Fruit fly (Drosophila melanogaster) whole organism, embryonic: Measurements from ENCODE around the gene mTTF.

ENCODE experiments used
- ATbp ChIP-seq: fragments of 200-800 bp; sonication (Bioruptor generic); optimal IDR thresholded peaks from 2 replicates; lab custom pipeline; 2017; ENCODE audit warnings: missing biosample characterization, mild to moderate bottlenecking, missing genetic modification characterization, missing genetic modification reagents
- Atf-2 ChIP-seq: fragments of 200-800 bp; sonication (Bioruptor generic); optimal IDR thresholded peaks from 2 replicates; lab custom pipeline; 2016; ENCODE audit warnings: missing biosample characterization, missing genetic modification characterization
- CG11695 ChIP-seq: fragments of 200-800 bp; sonication (Bioruptor generic); IDR thresholded peaks from 3 replicates; pipeline ENCODE4 v1.3.6; 2022; ENCODE audit warnings: missing biosample characterization, missing genetic modification characterization
- CG12155 ChIP-seq: fragments of 200-800 bp; sonication (Bioruptor generic); optimal IDR thresholded peaks from 3 replicates; lab custom pipeline; 2016; ENCODE audit warnings: missing biosample characterization, missing genetic modification characterization
- CG13624 ChIP-seq: fragments of 200-800 bp; sonication (Bioruptor generic); optimal IDR thresholded peaks from 2 replicates; lab custom pipeline; 2016; ENCODE audit warnings: missing biosample characterization, missing genetic modification characterization
- CG15514 ChIP-seq: fragments of 200-800 bp; sonication (Bioruptor generic); optimal IDR thresholded peaks from 3 replicates; lab custom pipeline; 2017; ENCODE audit warnings: missing biosample characterization, missing genetic modification characterization, mild to moderate bottlenecking, moderate library complexity, missing genetic modification reagents
- CG17186 ChIP-seq: fragments of 200-800 bp; sonication (Bioruptor generic); optimal IDR thresholded peaks from 3 replicates; lab custom pipeline; 2017; ENCODE audit warnings: missing biosample characterization, missing genetic modification reagents, missing genetic modification characterization
- CG2712 ChIP-seq: fragments of 200-800 bp; optimal IDR thresholded peaks from 3 replicates; lab custom pipeline; 2019; ENCODE audit warnings: missing biosample characterization, mild to moderate bottlenecking, missing genetic modification characterization, moderate library complexity
- CG31224 ChIP-seq: fragments of 200-800 bp; sonication (Bioruptor generic); IDR thresholded peaks from 2 replicates; pipeline ENCODE4 v1.3.6; 2022; ENCODE audit warnings: missing biosample characterization, missing genetic modification characterization
- CG31441 ChIP-seq: fragments of 200-800 bp; sonication (Bioruptor generic); IDR thresholded peaks from 2 replicates; pipeline ENCODE4 v1.3.6; 2022; ENCODE audit warnings: missing biosample characterization, missing genetic modification characterization
- CG33213 ChIP-seq: fragments of 200-800 bp; sonication (Bioruptor generic); optimal IDR thresholded peaks from 3 replicates; lab custom pipeline; 2016; ENCODE audit warnings: missing biosample characterization, missing genetic modification characterization
- CG6683 ChIP-seq: fragments of 200-800 bp; sonication (Bioruptor generic); optimal IDR thresholded peaks from 2 replicates; lab custom pipeline; 2017; ENCODE audit warnings: missing biosample characterization, mild to moderate bottlenecking, missing genetic modification characterization, missing genetic modification reagents
- CG7987 ChIP-seq: fragments of 200-800 bp; sonication (Bioruptor generic); optimal IDR thresholded peaks from 2 replicates; lab custom pipeline; 2018; ENCODE audit warnings: missing biosample characterization, mild to moderate bottlenecking, missing genetic modification characterization, moderate library complexity
- CG8281 ChIP-seq: fragments of 200-800 bp; sonication (Bioruptor generic); optimal IDR thresholded peaks from 2 replicates; lab custom pipeline; 2018; ENCODE audit warnings: missing biosample characterization, mild to moderate bottlenecking, missing genetic modification characterization, moderate library complexity
- CG8478 ChIP-seq: fragments of >200 bp; optimal IDR thresholded peaks from 2 replicates; lab custom pipeline; 2018
- CG8944 ChIP-seq: fragments of 200-800 bp; sonication (Bioruptor generic); optimal IDR thresholded peaks from 3 replicates; lab custom pipeline; 2016; ENCODE audit warnings: missing biosample characterization, missing genetic modification characterization
- CG9727 ChIP-seq: fragments of 200-800 bp; sonication (Bioruptor generic); optimal IDR thresholded peaks from 3 replicates; lab custom pipeline; 2017; ENCODE audit warnings: missing biosample characterization, mild to moderate bottlenecking, missing genetic modification characterization
- CG9797 ChIP-seq: fragments of 200-800 bp; sonication (Bioruptor generic); optimal IDR thresholded peaks from 3 replicates; lab custom pipeline; 2018; ENCODE audit warnings: missing biosample characterization, mild to moderate bottlenecking, missing genetic modification characterization
- Dfd ChIP-seq, 2 experiments: fragments of >200 bp; optimal IDR thresholded peaks; 2 replicates each; lab custom pipeline; 2017; ENCODE audit warnings: missing biosample characterization in 2 of 2, missing genetic modification characterization in 2 of 2
- Fer3 ChIP-seq: fragments of 200-800 bp; sonication (Bioruptor generic); optimal IDR thresholded peaks from 2 replicates; lab custom pipeline; 2018; ENCODE audit warnings: missing biosample characterization, mild to moderate bottlenecking, missing genetic modification characterization, moderate library complexity
- Hmr ChIP-seq: fragments of 200-800 bp; sonication (Bioruptor generic); optimal IDR thresholded peaks from 3 replicates; lab custom pipeline; 2017; ENCODE audit warnings: mild to moderate bottlenecking, missing biosample characterization, missing genetic modification reagents, missing genetic modification characterization
- Hr3 ChIP-seq: fragments of 200-800 bp; sonication (Bioruptor generic); optimal IDR thresholded peaks from 3 replicates; lab custom pipeline; 2016; ENCODE audit warnings: missing biosample characterization, missing genetic modification characterization
- Hr51 ChIP-seq, 2 experiments: fragments of 200-800 bp; sonication (Bioruptor generic); optimal IDR thresholded peaks; 2 replicates in 1 of 2; 3 replicates in 1 of 2; lab custom pipeline; 2016 to 2018; ENCODE audit warnings: missing biosample characterization in 2 of 2, missing genetic modification characterization in 2 of 2, mild to moderate bottlenecking in 1 of 2, moderate library complexity in 1 of 2
- Lim3 ChIP-seq: fragments of 200-800 bp; sonication (Bioruptor generic); IDR thresholded peaks from 2 replicates; pipeline ENCODE4 v1.3.6; 2022; ENCODE audit warnings: missing biosample characterization, missing genetic modification characterization
- Lpt ChIP-seq: fragments of >200 bp; optimal IDR thresholded peaks from 2 replicates; lab custom pipeline; 2018; ENCODE audit warnings: missing biosample characterization, missing genetic modification characterization
- Pdp1 ChIP-seq, 2 experiments: fragments of 200-800 bp; sonication (Bioruptor generic); optimal IDR thresholded peaks; 3 replicates each; lab custom pipeline; 2016; ENCODE audit warnings: missing biosample characterization in 2 of 2, missing genetic modification characterization in 2 of 2, mild to moderate bottlenecking in 1 of 2, moderate library complexity in 1 of 2
- Rx ChIP-seq: fragments of 200-800 bp; sonication (Bioruptor generic); IDR thresholded peaks from 2 replicates; pipeline ENCODE4 v1.3.6; 2022; ENCODE audit warnings: missing biosample characterization, missing genetic modification characterization
- Spps ChIP-seq: fragments of 200-800 bp; sonication (Bioruptor generic); optimal IDR thresholded peaks from 2 replicates; lab custom pipeline; 2018; ENCODE audit warnings: missing biosample characterization, mild to moderate bottlenecking, missing genetic modification characterization
- ato ChIP-seq: fragments of 200-800 bp; sonication (Bioruptor generic); IDR thresholded peaks from 2 replicates; pipeline ENCODE4 v1.3.6; 2022; ENCODE audit warnings: missing biosample characterization, missing genetic modification characterization; ENCODE audit not compliant: partially characterized antibody
- bigmax ChIP-seq: fragments of 200-800 bp; sonication (Bioruptor generic); optimal IDR thresholded peaks from 2 replicates; lab custom pipeline; 2018; ENCODE audit warnings: missing biosample characterization, mild to moderate bottlenecking, missing genetic modification characterization
- ci ChIP-seq: fragments of 200-800 bp; sonication (Bioruptor generic); IDR thresholded peaks from 3 replicates; pipeline ENCODE4 v1.3.6; 2022; ENCODE audit warnings: missing biosample characterization, missing genetic modification characterization
- da ChIP-seq: fragments of 200-800 bp; sonication (Bioruptor generic); optimal IDR thresholded peaks from 2 replicates; lab custom pipeline; 2016; ENCODE audit warnings: missing biosample characterization, missing genetic modification characterization
- dimm ChIP-seq: fragments of 200-800 bp; sonication (Bioruptor generic); IDR thresholded peaks from 2 replicates; pipeline ENCODE4 v1.3.6; 2022; ENCODE audit warnings: missing biosample characterization, missing genetic modification characterization
- fru ChIP-seq: fragments of >200 bp; optimal IDR thresholded peaks from 2 replicates; lab custom pipeline; 2017
- gcm2 ChIP-seq: fragments of 200-800 bp; sonication (Bioruptor generic); optimal IDR thresholded peaks from 2 replicates; lab custom pipeline; 2016; ENCODE audit warnings: missing biosample characterization, missing genetic modification characterization
- grau ChIP-seq: fragments of 200-800 bp; optimal IDR thresholded peaks from 3 replicates; lab custom pipeline; 2019; ENCODE audit warnings: missing biosample characterization, mild to moderate bottlenecking, missing genetic modification characterization, moderate library complexity
- gsb-n ChIP-seq: fragments of 200-800 bp; sonication (Bioruptor generic); optimal IDR thresholded peaks from 3 replicates; lab custom pipeline; 2018; ENCODE audit warnings: missing biosample characterization, mild to moderate bottlenecking, missing genetic modification characterization
- lilli ChIP-seq: fragments of 200-800 bp; sonication (Bioruptor generic); optimal IDR thresholded peaks from 3 replicates; lab custom pipeline; 2016; ENCODE audit warnings: missing biosample characterization, missing genetic modification characterization
- lmd ChIP-seq: fragments of 200-800 bp; sonication (Bioruptor generic); IDR thresholded peaks from 2 replicates; pipeline ENCODE4 v1.3.6; 2022; ENCODE audit warnings: missing biosample characterization, missing genetic modification characterization
- lov ChIP-seq, 2 experiments: fragments of 200-800 bp in 1 of 2; fragments of >200 bp in 1 of 2; sonication (Bioruptor generic) in 1 of 2; IDR thresholded peaks in 1 of 2; optimal IDR thresholded peaks in 1 of 2; 2 replicates in 1 of 2; 3 replicates in 1 of 2; pipeline versions ENCODE4 v1.3.6 to Lab custom; 2017 to 2022; ENCODE audit warnings: missing biosample characterization in 1 of 2, missing genetic modification characterization in 1 of 2
- onecut ChIP-seq: fragments of 200-800 bp; sonication (Bioruptor generic); IDR thresholded peaks from 2 replicates; pipeline ENCODE4 v1.3.6; 2022; ENCODE audit warnings: missing biosample characterization, missing genetic modification characterization
- phol ChIP-seq: fragments of 200-800 bp; sonication (Bioruptor generic); optimal IDR thresholded peaks from 3 replicates; lab custom pipeline; 2018; ENCODE audit warnings: missing biosample characterization, mild to moderate bottlenecking, missing genetic modification characterization, moderate library complexity
- pum ChIP-seq: fragments of 200-800 bp; sonication (Bioruptor generic); optimal IDR thresholded peaks from 2 replicates; lab custom pipeline; 2016; ENCODE audit warnings: missing biosample characterization, missing genetic modification characterization
- pzg ChIP-seq: fragments of 200-800 bp; sonication (Bioruptor generic); optimal IDR thresholded peaks from 3 replicates; lab custom pipeline; 2018; ENCODE audit warnings: missing biosample characterization, mild to moderate bottlenecking, missing genetic modification characterization, moderate library complexity
- rib ChIP-seq: fragments of 200-800 bp; sonication (Bioruptor generic); IDR thresholded peaks from 2 replicates; pipeline ENCODE4 v1.3.6; 2022; ENCODE audit warnings: missing biosample characterization, missing genetic modification characterization
- sc ChIP-seq, 3 experiments: fragments of >200 bp in 2 of 3; fragments of 200-800 bp in 1 of 3; sonication (Bioruptor generic) in 1 of 3; optimal IDR thresholded peaks; 2 replicates in 2 of 3; 3 replicates in 1 of 3; lab custom pipeline; 2017; ENCODE audit warnings: mild to moderate bottlenecking in 1 of 3, missing biosample characterization in 1 of 3, missing genetic modification characterization in 1 of 3, missing genetic modification reagents in 1 of 3
- sima ChIP-seq: fragments of 200-800 bp; sonication (Bioruptor generic); optimal IDR thresholded peaks from 2 replicates; lab custom pipeline; 2016; ENCODE audit warnings: missing biosample characterization, missing genetic modification characterization
- twi ChIP-seq: fragments of 200-800 bp; optimal IDR thresholded peaks from 2 replicates; lab custom pipeline; 2019; ENCODE audit warnings: missing biosample characterization, mild to moderate bottlenecking, missing genetic modification characterization, moderate library complexity
- vvl ChIP-seq: fragments of 200-800 bp; sonication (Bioruptor generic); IDR thresholded peaks from 2 replicates; pipeline ENCODE4 v1.3.6; 2022; ENCODE audit warnings: missing biosample characterization, missing genetic modification characterization
- zfh1 ChIP-seq: fragments of 200-800 bp; sonication (Bioruptor generic); IDR thresholded peaks from 3 replicates; pipeline ENCODE4 v1.3.6; 2022; ENCODE audit warnings: missing biosample characterization, missing genetic modification characterization

The mTTF gene

DNA sequence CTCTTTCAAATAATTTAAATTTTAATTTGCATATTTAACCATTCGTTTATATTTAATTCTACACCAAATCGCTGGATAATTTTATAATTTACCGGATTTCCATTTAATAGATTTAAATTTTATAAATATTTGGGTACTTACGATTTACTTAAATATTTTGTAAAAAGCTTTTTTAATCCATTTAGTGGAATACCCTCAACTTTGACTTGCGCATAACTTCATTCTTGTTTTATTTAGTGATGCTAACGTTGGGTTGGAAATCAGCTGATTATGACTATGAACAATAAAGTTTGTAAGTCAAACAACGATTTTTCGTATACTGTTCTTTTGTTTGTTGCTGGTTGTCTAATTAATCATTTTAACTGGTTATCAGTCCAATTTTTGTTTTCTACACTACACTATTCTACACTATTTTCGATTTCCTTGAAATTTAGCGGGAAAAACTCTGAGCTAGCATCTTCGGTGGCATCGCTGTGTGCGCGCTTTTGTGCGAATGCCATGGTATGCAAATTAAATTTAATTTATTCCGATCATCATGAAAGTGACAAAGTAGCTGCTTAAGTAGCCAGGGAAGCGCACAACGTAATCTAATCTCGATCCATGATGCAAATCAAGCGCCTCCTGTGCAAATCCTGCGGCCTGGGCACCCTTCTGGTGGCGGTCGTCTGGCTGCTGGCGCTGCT, 10.3 kb upstream of the mTTF start, which contains the start of gene Pgant35A (continued):
- TF ChIP-seq CG7987 (GFP tag; lab: Kevin White, UChicago) (no peak), da (no peak), CG12155 (peak; percentile 37), gsb-n (tag; lab: Kevin White, UChicago) (no peak), CG8478 (lab: Kevin White, UChicago) (no peak), grau (peak; percentile 58), gcm2 (GFP tag; lab: Kevin White, UChicago) (no peak), phol (tag; lab: Kevin White, UChicago) (peak; percentile 28), Rx (no peak), sima (no peak), twi (tag; lab: Kevin White, UChicago) (no peak), Fer3 (tag; lab: Kevin White, UChicago) (peak; percentile 5), vvl (GFP tag; lab: Robert Waterston, UW) (peak; percentile 99), CG15514 (peak; percentile 23), CG31441 (GFP tag; lab: Robert Waterston, UW) (peak; percentile 65), ci (GFP tag; lab: Robert Waterston, UW) (no peak), CG8281 (no peak), CG11695 (GFP tag; lab: Robert Waterston, UW) (no peak; the same call in 2 of the 3 replicates), lilli (GFP tag; lab: Kevin White, UChicago) (peak; percentile 49), pzg (peak; percentile 52), CG6683 (GFP tag; lab: Kevin White, UChicago) (no peak), Pdp1 (GFP tag; optimal IDR thresholded peaks at IDR 0.05; lab: Kevin White, UChicago) (peak; percentile 6 to 21), pum (no peak), bigmax (no peak), fru (lab: Kevin White, UChicago) (no peak), Hmr (GFP tag; lab: Kevin White, UChicago) (peak; percentile 47), CG8944 (GFP tag; lab: Kevin White, UChicago) (no peak), CG13624 (GFP tag; lab: Kevin White, UChicago) (peak; percentile 28), sc (optimal IDR thresholded peaks at IDR 0.05; lab: Kevin White, UChicago) (no peak), sc (GFP tag; optimal IDR thresholded peaks at IDR 0.05; lab: Kevin White, UChicago) (no peak), Dfd (GFP tag; optimal IDR thresholded peaks at IDR 0.05; lab: Kevin White, UChicago) (no peak), Spps (no peak), CG9727 (peak; percentile 20), onecut (no peak), CG2712 (tag; lab: Kevin White, UChicago) (peak; percentile 67), Lpt (no peak), Lim3 (GFP tag; lab: Robert Waterston, UW) (no peak), Atf-2 (no peak), CG31224 (GFP tag; lab: Robert Waterston, UW) (no peak), CG17186 (GFP tag; lab: Kevin White, UChicago) (peak; percentile 49), Hr51 (GFP tag; optimal IDR thresholded peaks at IDR 0.05; lab: Kevin White, UChicago) (peak in 1 of 2 experiments; percentile 64), CG33213 (GFP tag; lab: Kevin White, UChicago) (no peak), ATbp (GFP tag; lab: Kevin White, UChicago) (no peak), lmd (GFP tag; lab: Robert Waterston, UW) (peak; percentile 19; the same call in 1 of the 2 replicates), dimm (GFP tag; lab: Robert Waterston, UW) (no peak), lov (optimal IDR thresholded peaks at IDR 0.05; lab: Kevin White, UChicago) (no peak), lov (GFP tag; IDR thresholded peaks at IDR 0.05; lab: Robert Waterston, UW) (no peak), zfh1 (GFP tag; lab: Robert Waterston, UW) (no peak), Hr3 (GFP tag; lab: Kevin White, UChicago) (peak; percentile 51), ato (GFP tag; lab: Robert Waterston, UW) (no peak), CG9797 (GFP tag; lab: Kevin White, UChicago) (no peak), rib (GFP tag; lab: Robert Waterston, UW) (no peak)
